Fruit fly (Drosophila melanogaster) whole organism, embryonic: ENCODE data around the gene CG5139.
A peak's percentile ranks its signal among the peaks of the same experiment; 100 is the strongest.

Source experiments
- B-H1 ChIP-seq: fragments of 200-800 bp; sonication (Bioruptor generic); IDR thresholded peaks from 3 replicates; pipeline ENCODE4 v1.3.6; 2022; ENCODE audit warnings: missing biosample characterization, missing genetic modification characterization
- B-H2 ChIP-seq: fragments of 200-800 bp; sonication (Bioruptor generic); optimal IDR thresholded peaks from 2 replicates; lab custom pipeline; 2018; ENCODE audit warnings: missing biosample characterization, mild to moderate bottlenecking, missing genetic modification characterization
- BEAF-32 ChIP-seq: fragments of 200-800 bp; sonication (Bioruptor generic); optimal IDR thresholded peaks from 3 replicates; lab custom pipeline; 2017; ENCODE audit warnings: missing biosample characterization, missing genetic modification characterization, mild to moderate bottlenecking, moderate library complexity, missing genetic modification reagents
- CG12942 ChIP-seq: fragments of 200-800 bp; sonication (Bioruptor generic); optimal IDR thresholded peaks from 3 replicates; lab custom pipeline; 2016; ENCODE audit warnings: missing biosample characterization, missing genetic modification characterization
- CG14441 ChIP-seq: fragments of 200-800 bp; sonication (Bioruptor generic); IDR thresholded peaks from 2 replicates; pipeline ENCODE4 v1.3.6; 2022; ENCODE audit warnings: missing biosample characterization, missing genetic modification characterization
- CG15696 ChIP-seq: fragments of 200-800 bp; sonication (Bioruptor generic); optimal IDR thresholded peaks from 2 replicates; lab custom pipeline; 2019; ENCODE audit warnings: missing biosample characterization, mild to moderate bottlenecking, missing genetic modification characterization, moderate library complexity
- CG16779 ChIP-seq: fragments of 200-800 bp; sonication (Bioruptor generic); IDR thresholded peaks from 2 replicates; pipeline ENCODE4 v1.3.6; 2022; ENCODE audit warnings: missing biosample characterization, missing genetic modification characterization
- CG30431 ChIP-seq: fragments of 200-800 bp; sonication (Bioruptor generic); optimal IDR thresholded peaks from 2 replicates; lab custom pipeline; 2017; ENCODE audit warnings: missing biosample characterization, missing genetic modification characterization
- CG32532 ChIP-seq: fragments of 200-800 bp; sonication (Bioruptor generic); IDR thresholded peaks from 2 replicates; pipeline ENCODE4 v1.3.6; 2022; ENCODE audit warnings: missing biosample characterization, missing genetic modification characterization
- CG43689 ChIP-seq: fragments of 200-800 bp; sonication (Bioruptor generic); IDR thresholded peaks from 2 replicates; pipeline ENCODE4 v1.3.6; 2022; ENCODE audit warnings: missing biosample characterization, missing genetic modification characterization
- CG5180 ChIP-seq: fragments of 200-800 bp; sonication (Bioruptor generic); optimal IDR thresholded peaks from 3 replicates; lab custom pipeline; 2017; ENCODE audit warnings: missing biosample characterization, missing genetic modification characterization, mild to moderate bottlenecking, moderate library complexity, missing genetic modification reagents
- CG5245 ChIP-seq: fragments of 200-800 bp; sonication (Bioruptor generic); optimal IDR thresholded peaks from 3 replicates; lab custom pipeline; 2016; ENCODE audit warnings: missing biosample characterization, missing genetic modification characterization
- CG6254 ChIP-seq: fragments of 200-800 bp; sonication (Bioruptor generic); optimal IDR thresholded peaks from 3 replicates; lab custom pipeline; 2017; ENCODE audit warnings: mild to moderate bottlenecking, missing biosample characterization, missing genetic modification reagents, missing genetic modification characterization
- CG7987 ChIP-seq: fragments of 200-800 bp; sonication (Bioruptor generic); optimal IDR thresholded peaks from 2 replicates; lab custom pipeline; 2018; ENCODE audit warnings: missing biosample characterization, mild to moderate bottlenecking, missing genetic modification characterization, moderate library complexity
- CG9727 ChIP-seq: fragments of 200-800 bp; sonication (Bioruptor generic); optimal IDR thresholded peaks from 3 replicates; lab custom pipeline; 2017; ENCODE audit warnings: missing biosample characterization, mild to moderate bottlenecking, missing genetic modification characterization
- D19A ChIP-seq: fragments of 200-800 bp; optimal IDR thresholded peaks from 3 replicates; lab custom pipeline; 2019; ENCODE audit warnings: missing biosample characterization, mild to moderate bottlenecking, missing genetic modification characterization, moderate library complexity
- Dek ChIP-seq: fragments of 200-800 bp; sonication (Bioruptor generic); optimal IDR thresholded peaks from 3 replicates; lab custom pipeline; 2019; ENCODE audit warnings: missing biosample characterization, mild to moderate bottlenecking, missing genetic modification characterization, moderate library complexity
- Dp ChIP-seq: fragments of 200-800 bp; sonication (Bioruptor generic); optimal IDR thresholded peaks from 2 replicates; lab custom pipeline; 2018; ENCODE audit warnings: missing biosample characterization, mild to moderate bottlenecking, missing genetic modification characterization, moderate library complexity
- E2f2 ChIP-seq: fragments of 200-800 bp; sonication (Bioruptor generic); IDR thresholded peaks from 2 replicates; pipeline ENCODE4 v1.3.6; 2022; ENCODE audit warnings: missing biosample characterization, missing genetic modification characterization
- Eip74EF ChIP-seq, 2 experiments: fragments of 200-800 bp in 1 of 2; fragments of >200 bp in 1 of 2; sonication (Bioruptor generic) in 1 of 2; optimal IDR thresholded peaks; 2 replicates each; lab custom pipeline; 2017 to 2019; ENCODE audit warnings: missing biosample characterization in 2 of 2, missing genetic modification characterization in 2 of 2, mild to moderate bottlenecking in 1 of 2, moderate library complexity in 1 of 2
- Ets65A ChIP-seq: fragments of 200-800 bp; sonication (Bioruptor generic); peaks from one replicate; lab custom pipeline; 2016; ENCODE audit warnings: missing biosample characterization, missing genetic modification characterization
- HHEX ChIP-seq: fragments of 200-800 bp; sonication (Bioruptor generic); optimal IDR thresholded peaks from 3 replicates; lab custom pipeline; 2017; ENCODE audit warnings: missing biosample characterization, mild to moderate bottlenecking, missing genetic modification characterization, missing genetic modification reagents
- Hey ChIP-seq: fragments of 200-800 bp; sonication (Bioruptor generic); optimal IDR thresholded peaks from 3 replicates; lab custom pipeline; 2018; ENCODE audit warnings: missing biosample characterization, mild to moderate bottlenecking, missing genetic modification characterization
- Med ChIP-seq: fragments of 200-800 bp; sonication (Bioruptor generic); peaks from one replicate; lab custom pipeline; 2016; ENCODE audit warnings: missing biosample characterization, missing genetic modification characterization, mild to moderate bottlenecking, inconsistent platforms, moderate library complexity
- Meics ChIP-seq: fragments of 200-800 bp; sonication (Bioruptor generic); optimal IDR thresholded peaks from 2 replicates; lab custom pipeline; 2017; ENCODE audit warnings: missing biosample characterization, mild to moderate bottlenecking, missing genetic modification characterization
- NC2α ChIP-seq: fragments of 200-800 bp; sonication (Bioruptor generic); optimal IDR thresholded peaks from 2 replicates; lab custom pipeline; 2016; ENCODE audit warnings: missing biosample characterization, missing genetic modification characterization
- Nf-YB ChIP-seq: fragments of 200-800 bp; sonication (Bioruptor generic); optimal IDR thresholded peaks from 3 replicates; lab custom pipeline; 2019; ENCODE audit warnings: missing biosample characterization, mild to moderate bottlenecking, missing genetic modification characterization, moderate library complexity
- Oaz ChIP-seq: fragments of 200-800 bp; sonication (Bioruptor generic); IDR thresholded peaks from 2 replicates; pipeline ENCODE4 v1.3.6; 2022; ENCODE audit warnings: missing biosample characterization, missing genetic modification characterization
- Oli ChIP-seq: fragments of 200-800 bp; sonication (Bioruptor generic); optimal IDR thresholded peaks from 2 replicates; lab custom pipeline; 2018; ENCODE audit warnings: missing biosample characterization, mild to moderate bottlenecking, missing genetic modification characterization, moderate library complexity
- Vsx1 ChIP-seq: fragments of 200-800 bp; sonication (Bioruptor generic); optimal IDR thresholded peaks from 2 replicates; lab custom pipeline; 2017; ENCODE audit warnings: missing biosample characterization, mild to moderate bottlenecking, missing genetic modification characterization, missing genetic modification reagents
- Xrp1 ChIP-seq: fragments of 200-800 bp; sonication (Bioruptor generic); IDR thresholded peaks from 2 replicates; pipeline ENCODE4 v1.3.6; 2022; ENCODE audit warnings: missing biosample characterization, missing genetic modification characterization
- ab ChIP-seq: fragments of 200-800 bp; sonication (Bioruptor generic); optimal IDR thresholded peaks from 2 replicates; lab custom pipeline; 2016; ENCODE audit warnings: missing biosample characterization, missing genetic modification characterization
- ac ChIP-seq: fragments of 200-800 bp; sonication (Bioruptor generic); optimal IDR thresholded peaks from 3 replicates; lab custom pipeline; 2017; ENCODE audit warnings: missing biosample characterization, mild to moderate bottlenecking, missing genetic modification characterization
- bsh ChIP-seq, 2 experiments: fragments of 200-800 bp; sonication (Bioruptor generic); optimal IDR thresholded peaks; 2 replicates each; lab custom pipeline; 2017 to 2018; ENCODE audit warnings: mild to moderate bottlenecking in 2 of 2, missing biosample characterization in 2 of 2, missing genetic modification characterization in 2 of 2, moderate library complexity in 1 of 2
- cwo ChIP-seq: fragments of 200-800 bp; sonication (Bioruptor generic); optimal IDR thresholded peaks from 3 replicates; lab custom pipeline; 2017; ENCODE audit warnings: missing biosample characterization, missing genetic modification characterization, mild to moderate bottlenecking, moderate library complexity, missing genetic modification reagents
- dysf ChIP-seq: fragments of 200-800 bp; sonication (Bioruptor generic); IDR thresholded peaks from 3 replicates; pipeline ENCODE4 v1.3.6; 2022; ENCODE audit warnings: missing biosample characterization, missing genetic modification characterization
- gce ChIP-seq: fragments of 200-800 bp; sonication (Bioruptor generic); IDR thresholded peaks from 3 replicates; pipeline ENCODE4 v1.3.6; 2022; ENCODE audit warnings: missing biosample characterization, missing genetic modification characterization
- ham ChIP-seq: fragments of 200-800 bp; sonication (Bioruptor generic); IDR thresholded peaks from 2 replicates; pipeline ENCODE4 v1.3.6; 2022; ENCODE audit warnings: missing biosample characterization, missing genetic modification characterization
- hbn ChIP-seq: fragments of 200-800 bp; sonication (Bioruptor generic); IDR thresholded peaks from 2 replicates; pipeline ENCODE4 v1.3.6; 2022; ENCODE audit warnings: missing biosample characterization, missing genetic modification characterization; ENCODE audit not compliant: partially characterized antibody
- hkb ChIP-seq, 2 experiments: fragments of 200-800 bp in 1 of 2; fragments of >200 bp in 1 of 2; sonication (Bioruptor generic) in 1 of 2; IDR thresholded peaks in 1 of 2; optimal IDR thresholded peaks in 1 of 2; 2 replicates each; pipeline versions ENCODE4 v1.3.6 to Lab custom; 2017 to 2022; ENCODE audit warnings: missing biosample characterization in 1 of 2, missing genetic modification characterization in 1 of 2
- lola ChIP-seq, 3 experiments: fragments of >200 bp in 2 of 3; fragments of 200-800 bp in 1 of 3; sonication (Bioruptor generic) in 1 of 3; optimal IDR thresholded peaks; 2 replicates each; lab custom pipeline; 2017 to 2019; ENCODE audit warnings: missing biosample characterization in 3 of 3, missing genetic modification characterization in 3 of 3, mild to moderate bottlenecking in 1 of 3, moderate library complexity in 1 of 3
- lov ChIP-seq, 2 experiments: fragments of 200-800 bp in 1 of 2; fragments of >200 bp in 1 of 2; sonication (Bioruptor generic) in 1 of 2; IDR thresholded peaks in 1 of 2; optimal IDR thresholded peaks in 1 of 2; 2 replicates in 1 of 2; 3 replicates in 1 of 2; pipeline versions ENCODE4 v1.3.6 to Lab custom; 2017 to 2022; ENCODE audit warnings: missing biosample characterization in 1 of 2, missing genetic modification characterization in 1 of 2
- nerfin-1 ChIP-seq: fragments of 200-800 bp; sonication (Bioruptor generic); optimal IDR thresholded peaks from 3 replicates; lab custom pipeline; 2019; ENCODE audit warnings: missing biosample characterization, mild to moderate bottlenecking, missing genetic modification characterization, moderate library complexity
- oc ChIP-seq: fragments of 200-800 bp; sonication (Bioruptor generic); optimal IDR thresholded peaks from 2 replicates; lab custom pipeline; 2018; ENCODE audit warnings: missing biosample characterization, mild to moderate bottlenecking, missing genetic modification characterization, moderate library complexity
- prd ChIP-seq, 3 experiments: fragments of >200 bp in 2 of 3; fragments of 200-800 bp in 1 of 3; sonication (Bioruptor generic) in 1 of 3; optimal IDR thresholded peaks in 2 of 3; IDR thresholded peaks in 1 of 3; 2 replicates in 2 of 3; 3 replicates in 1 of 3; pipeline versions ENCODE4 v1.3.6 to Lab custom; 2017 to 2022; ENCODE audit warnings: missing biosample characterization in 1 of 3, missing genetic modification characterization in 1 of 3
- sens-2 ChIP-seq: fragments of 200-800 bp; sonication (Bioruptor generic); IDR thresholded peaks from 2 replicates; pipeline ENCODE4 v1.3.6; 2022; ENCODE audit warnings: missing biosample characterization, missing genetic modification characterization
- slbo ChIP-seq: fragments of 200-800 bp; sonication (Bioruptor generic); IDR thresholded peaks from 2 replicates; pipeline ENCODE4 v1.3.6; 2022; ENCODE audit warnings: missing biosample characterization, missing genetic modification characterization
- sug ChIP-seq: fragments of 200-800 bp; optimal IDR thresholded peaks from 2 replicates; lab custom pipeline; 2019; ENCODE audit warnings: missing biosample characterization, mild to moderate bottlenecking, missing genetic modification characterization, moderate library complexity

CG5139 gene

DNA sequence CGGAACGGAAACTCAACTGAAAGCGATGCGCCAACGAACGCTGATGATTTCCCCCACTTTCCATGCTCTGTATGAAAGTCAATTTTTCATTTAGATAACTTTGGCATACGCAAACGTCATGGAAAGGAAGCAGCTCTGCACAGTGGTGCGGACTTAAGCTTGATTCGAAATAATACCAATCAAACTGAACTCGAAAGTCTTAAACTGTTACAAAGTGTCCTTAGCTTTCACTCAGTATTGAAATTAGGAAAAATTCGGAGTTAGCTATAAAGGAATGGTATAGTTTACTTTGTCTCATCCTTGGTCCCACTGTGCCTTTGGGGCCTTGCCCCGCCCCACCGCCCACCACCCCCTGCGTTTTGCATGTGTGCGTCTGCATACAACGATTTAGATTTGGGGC, 8.4 kb upstream of the CG5139 start (continued):
- TF ChIP-seq hbn (GFP tag; lab: Robert Waterston, UW) = no peak
- no peak for TF ChIP-seq prd (optimal IDR thresholded peaks at IDR 0.05; lab: Kevin White, UChicago)
- peak; percentile 75 for TF ChIP-seq prd (GFP tag; IDR thresholded peaks at IDR 0.05; lab: Robert Waterston, UW)
- TF ChIP-seq nerfin-1 = no peak
- TF ChIP-seq ac (GFP tag; lab: Kevin White, UChicago) = no peak
- peak; percentile 42 for TF ChIP-seq Dek (tag; lab: Kevin White, UChicago)
- peak; percentile 69 for TF ChIP-seq Xrp1
- 0 out of 3 replicates have a peak, but pooled peaks have one; percentile 36 for TF ChIP-seq gce (GFP tag; lab: Robert Waterston, UW)
- TF ChIP-seq lov (optimal IDR thresholded peaks at IDR 0.05; lab: Kevin White, UChicago) = no peak
- TF ChIP-seq lov (GFP tag; IDR thresholded peaks at IDR 0.05; lab: Robert Waterston, UW) = 0 out of 3 replicates have a peak, but pooled peaks have one; percentile 25
- no peak for TF ChIP-seq CG15696 (tag; lab: Kevin White, UChicago)
- peak; percentile 42 for TF ChIP-seq Oli
- TF ChIP-seq sens-2 (GFP tag; lab: Robert Waterston, UW) = no peak
- peak; percentile 36 for TF ChIP-seq sug (tag; lab: Kevin White, UChicago)
- TF ChIP-seq ab (GFP tag; lab: Kevin White, UChicago) = no peak
- TF ChIP-seq CG14441 = peak; percentile 72
- TF ChIP-seq NC2α (GFP tag; lab: Kevin White, UChicago) = no peak
- peak; percentile 42 for TF ChIP-seq B-H1 (GFP tag; lab: Robert Waterston, UW)
- TF ChIP-seq CG5245 (GFP tag; lab: Kevin White, UChicago) = no peak
- TF ChIP-seq E2f2 (GFP tag; lab: Robert Waterston, UW) = peak; percentile 43; the same call in 1 of the 2 replicates
- TF ChIP-seq CG12942 = peak; percentile 10
- peak; percentile 73 for TF ChIP-seq dysf (GFP tag; lab: Robert Waterston, UW)
- peak; percentile 82 for TF ChIP-seq Med (GFP tag; lab: Kevin White, UChicago)
- peak; percentile 58 for TF ChIP-seq Oaz (GFP tag; lab: Robert Waterston, UW)
- no peak for TF ChIP-seq CG9727 (GFP tag; lab: Kevin White, UChicago)
- no peak for TF ChIP-seq BEAF-32 (GFP tag; lab: Kevin White, UChicago)
- no peak for TF ChIP-seq lola (GFP tag; optimal IDR thresholded peaks at IDR 0.05; lab: Kevin White, UChicago)
- no peak for TF ChIP-seq CG7987 (GFP tag; lab: Kevin White, UChicago)
- no peak for TF ChIP-seq CG30431
- no peak for TF ChIP-seq oc (tag; lab: Kevin White, UChicago)
- no peak for TF ChIP-seq CG5180 (GFP tag; lab: Kevin White, UChicago)
- TF ChIP-seq Nf-YB = no peak
- TF ChIP-seq Ets65A (GFP tag; lab: Kevin White, UChicago) = peak; percentile 82
- TF ChIP-seq CG6254 (GFP tag; lab: Kevin White, UChicago) = no peak
- peak; percentile 74 for TF ChIP-seq CG32532
- TF ChIP-seq hkb (optimal IDR thresholded peaks at IDR 0.05; lab: Kevin White, UChicago) = no peak
- TF ChIP-seq hkb (GFP tag; IDR thresholded peaks at IDR 0.05; lab: Robert Waterston, UW) = peak; percentile 75
- peak; percentile 45 for TF ChIP-seq HHEX (GFP tag; lab: Kevin White, UChicago)
- TF ChIP-seq bsh (GFP tag; optimal IDR thresholded peaks at IDR 0.05; lab: Kevin White, UChicago) = peak in 1 of 2 experiments; percentile 21
- peak; percentile 29 for TF ChIP-seq cwo (GFP tag; lab: Kevin White, UChicago)
- no peak for TF ChIP-seq Dp (GFP tag; lab: Kevin White, UChicago)
- TF ChIP-seq CG16779 (GFP tag; lab: Robert Waterston, UW) = no peak
- no peak for TF ChIP-seq B-H2 (GFP tag; lab: Kevin White, UChicago)
- TF ChIP-seq Vsx1 (GFP tag; lab: Kevin White, UChicago) = no peak
- TF ChIP-seq Hey (tag; lab: Kevin White, UChicago) = peak; percentile 17
- peak; percentile 85 for TF ChIP-seq slbo
- TF ChIP-seq D19A (tag; lab: Kevin White, UChicago) = peak; percentile 21
- peak; percentile 55 for TF ChIP-seq Meics (GFP tag; lab: Kevin White, UChicago)
- TF ChIP-seq ham (GFP tag; lab: Robert Waterston, UW) = no peak
- TF ChIP-seq CG43689 = 0 out of 2 replicates have a peak, but pooled peaks have one; percentile 18
- TF ChIP-seq Eip74EF (GFP tag; optimal IDR thresholded peaks at IDR 0.05; lab: Kevin White, UChicago) = no peak
